In genomic region chr3R:21237099-21237498, dm6 we compare ENCODE assay signal across 3 fruit fly cellular contexts.
A peak's percentile ranks its signal among the peaks of the same experiment; 100 is the strongest.
TF ChIP-seq lines count a peak whose summit lies in the region.

e (minus strand) TSS chr3R:21237177.

- no peak for TF ChIP-seq CTCF in whole organism, embryonic (GFP tag; optimal IDR thresholded peaks at IDR 0.05; lab: Kevin White, UChicago)

TF ChIP-seq in whole organism, embryonic, 481 proteins besides CTCF, POLR2A, EP300 and RAD21:
- TF ChIP-seq Ets65A (GFP tag; lab: Kevin White, UChicago) (peak; percentile 83), CG12104 (GFP tag; optimal IDR thresholded peaks at IDR 0.05; lab: Kevin White, UChicago) (no peak), gcm (GFP tag; optimal IDR thresholded peaks at IDR 0.05; lab: Kevin White, UChicago) (peak; percentile 72), Neu2 (GFP tag; optimal IDR thresholded peaks at IDR 0.05; lab: Kevin White, UChicago; ENCODE audit: borderline replicate concordance) (peak; percentile 72), z (GFP tag; IDR thresholded peaks at IDR 0.05; lab: Robert Waterston, UW) (peak; percentile 8; the same call in 1 of the 3 replicates), CG9215 (GFP tag; IDR thresholded peaks at IDR 0.05; lab: Robert Waterston, UW) (no peak), chinmo (GFP tag; IDR thresholded peaks at IDR 0.05; lab: Robert Waterston, UW; ENCODE audit: partially characterized antibody) (0 out of 4 replicates have a peak, but pooled peaks have one; percentile 52), Nf-YB (GFP tag; optimal IDR thresholded peaks at IDR 0.05; lab: Kevin White, UChicago) (no peak), sob (GFP tag; IDR thresholded peaks at IDR 0.05; lab: Robert Waterston, UW) (0 out of 2 replicates have a peak, but pooled peaks have one; percentile 14), C15 (GFP tag; IDR thresholded peaks at IDR 0.05; lab: Robert Waterston, UW) (no peak), CG9932 (GFP tag; IDR thresholded peaks at IDR 0.05; lab: Robert Waterston, UW) (no peak), HHEX (GFP tag; optimal IDR thresholded peaks at IDR 0.05; lab: Kevin White, UChicago) (no peak), CG14667 (GFP tag; IDR thresholded peaks at IDR 0.05; lab: Robert Waterston, UW) (no peak), sd (tag; optimal IDR thresholded peaks at IDR 0.05; lab: Kevin White, UChicago) (peak; percentile 21), Adf1 (GFP tag; IDR thresholded peaks at IDR 0.05; lab: Robert Waterston, UW) (peak; percentile 64)

TF ChIP-seq in whole organism, prepupa, 60 proteins besides CTCF, POLR2A, EP300 and RAD21:
- TF ChIP-seq Hr39 (GFP tag; optimal IDR thresholded peaks at IDR 0.05; lab: Kevin White, UChicago) (no peak), Eip78C (GFP tag; lab: Kevin White, UChicago) (peak; percentile 59)
TF ChIP-seq in whole organism, prepupa: peak in this region for 1.

TF ChIP-seq in whole organism, pupa, 21 proteins besides CTCF, POLR2A, EP300 and RAD21:
- TF ChIP-seq CG9948 (tag; optimal IDR thresholded peaks at IDR 0.05; lab: Kevin White, UChicago) (no peak), CG4496 (GFP tag; IDR thresholded peaks at IDR 0.05; lab: Robert Waterston, UW) (peak; percentile 39; the same call in 1 of the 3 replicates), CG13204 (GFP tag; optimal IDR thresholded peaks at IDR 0.05; lab: Kevin White, UChicago) (peak; percentile 79), Pif1B (GFP tag; optimal IDR thresholded peaks at IDR 0.05; lab: Kevin White, UChicago) (no peak)
